In the genomic region with DNA sequence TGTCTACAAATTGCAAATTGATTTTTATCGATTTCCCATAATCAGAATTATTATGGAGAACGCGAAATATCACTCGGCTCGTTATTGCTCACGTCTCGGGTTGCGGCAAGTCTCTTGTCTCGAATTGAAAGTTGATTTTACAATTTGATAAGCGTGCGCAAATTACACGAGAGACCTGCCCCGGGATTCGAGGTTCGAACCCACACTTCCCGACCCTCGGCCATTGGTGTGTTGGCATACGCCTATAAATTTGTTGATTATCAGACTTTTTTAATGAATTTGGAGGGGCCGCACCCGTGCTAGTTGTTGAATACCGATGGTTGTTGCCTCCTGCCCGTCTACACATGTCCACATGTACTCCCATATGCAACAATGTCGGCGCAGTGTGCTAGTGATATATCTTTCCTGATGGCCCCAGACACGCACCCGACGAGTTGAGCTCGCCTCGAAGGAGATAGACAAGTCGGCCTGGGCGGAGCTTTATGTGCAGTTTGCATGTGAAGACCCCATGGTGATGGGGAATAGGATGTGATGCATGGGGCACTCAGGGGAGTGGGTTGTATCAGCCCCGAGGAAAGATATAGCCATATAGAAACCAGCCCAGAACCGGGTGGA, we compare ENCODE assay signal across 3 fruit fly cellular contexts.
TF ChIP-seq lines count a peak whose summit lies in the region.

No protein-coding gene starts in this region.

- no peak for TF ChIP-seq CTCF in whole organism, embryonic (GFP tag; optimal IDR thresholded peaks at IDR 0.05; lab: Kevin White, UChicago)

TF ChIP-seq in whole organism, embryonic, 481 proteins besides CTCF, POLR2A, EP300 and RAD21:
- TF ChIP-seq HLH4C (GFP tag; IDR thresholded peaks at IDR 0.05; lab: Robert Waterston, UW; ENCODE audit: partially characterized antibody) (no peak), CG10274 (GFP tag; optimal IDR thresholded peaks at IDR 0.05; lab: Kevin White, UChicago) (peak; percentile 21), CG7987 (GFP tag; optimal IDR thresholded peaks at IDR 0.05; lab: Kevin White, UChicago) (peak; percentile 1), HHEX (GFP tag; optimal IDR thresholded peaks at IDR 0.05; lab: Kevin White, UChicago) (peak; percentile 21), CG34422 (GFP tag; IDR thresholded peaks at IDR 0.05; lab: Robert Waterston, UW) (no peak), Ets65A (GFP tag; lab: Kevin White, UChicago) (peak; percentile 35), nom (GFP tag; optimal IDR thresholded peaks at IDR 0.05; lab: Kevin White, UChicago) (peak; percentile 2), Hmx (GFP tag; optimal IDR thresholded peaks at IDR 0.05; lab: Kevin White, UChicago) (no peak), Mes4 (GFP tag; optimal IDR thresholded peaks at IDR 0.05; lab: Kevin White, UChicago) (no peak), CG9932 (GFP tag; IDR thresholded peaks at IDR 0.05; lab: Robert Waterston, UW) (no peak), sqz (GFP tag; optimal IDR thresholded peaks at IDR 0.05; lab: Kevin White, UChicago) (no peak), row (GFP tag; IDR thresholded peaks at IDR 0.05; lab: Robert Waterston, UW) (0 out of 3 replicates have a peak, but pooled peaks have one; percentile 7), grn (GFP tag; optimal IDR thresholded peaks at IDR 0.05; lab: Kevin White, UChicago) (peak; percentile 12), dmrt99B (tag; optimal IDR thresholded peaks at IDR 0.05; lab: Kevin White, UChicago) (peak; percentile 2), tna (GFP tag; IDR thresholded peaks at IDR 0.05; lab: Robert Waterston, UW; ENCODE audit: partially characterized antibody) (0 out of 2 replicates have a peak, but pooled peaks have one; percentile 8), kni (GFP tag; optimal IDR thresholded peaks at IDR 0.05; lab: Kevin White, UChicago) (peak; percentile 43), Med (GFP tag; lab: Kevin White, UChicago) (peak; percentile 64), chm (GFP tag; IDR thresholded peaks at IDR 0.05; lab: Robert Waterston, UW) (peak; percentile 26; the same call in 1 of the 2 replicates), sens (GFP tag; lab: Kevin White, UChicago) (peak; percentile 64), onecut (GFP tag; IDR thresholded peaks at IDR 0.05; lab: Robert Waterston, UW) (0 out of 2 replicates have a peak, but pooled peaks have one; percentile 10), CG11560 (tag; IDR thresholded peaks at IDR 0.05; lab: Robert Waterston, UW) (0 out of 3 replicates have a peak, but pooled peaks have one; percentile 21), CG8290 (GFP tag; optimal IDR thresholded peaks at IDR 0.05; lab: Kevin White, UChicago) (no peak), CG8290 (tag; optimal IDR thresholded peaks at IDR 0.05; lab: Kevin White, UChicago) (peak in 1 of 2 experiments; percentile 6), Dbx (GFP tag; IDR thresholded peaks at IDR 0.05; lab: Robert Waterston, UW) (0 out of 3 replicates have a peak, but pooled peaks have one; percentile 33)

TF ChIP-seq in whole organism, prepupa, 60 proteins besides CTCF, POLR2A, EP300 and RAD21 (continues in another document):
- TF ChIP-seq Hr4 (GFP tag; optimal IDR thresholded peaks at IDR 0.05; lab: Kevin White, UChicago) (no peak), vri (GFP tag; optimal IDR thresholded peaks at IDR 0.05; lab: Kevin White, UChicago) (no peak), CG15336 (GFP tag; IDR thresholded peaks at IDR 0.05; lab: Robert Waterston, UW) (no peak), Met (GFP tag; optimal IDR thresholded peaks at IDR 0.05; lab: Kevin White, UChicago) (no peak), Gug (GFP tag; IDR thresholded peaks at IDR 0.05; lab: Robert Waterston, UW) (peak; percentile 25; the same call in 1 of the 2 replicates), CG3032 (tag; optimal IDR thresholded peaks at IDR 0.05; lab: Kevin White, UChicago) (no peak), CG8632 (GFP tag; optimal IDR thresholded peaks at IDR 0.05; lab: Kevin White, UChicago) (no peak), Sox14 (GFP tag; optimal IDR thresholded peaks at IDR 0.05; lab: Kevin White, UChicago) (no peak), CG6792 (GFP tag; optimal IDR thresholded peaks at IDR 0.05; lab: Kevin White, UChicago) (no peak), CG11294 (GFP tag; IDR thresholded peaks at IDR 0.05; lab: Robert Waterston, UW) (no peak), eg (GFP tag; IDR thresholded peaks at IDR 0.05; lab: Robert Waterston, UW) (no peak), ss (GFP tag; optimal IDR thresholded peaks at IDR 0.05; lab: Kevin White, UChicago) (peak; percentile 33 to 98), fkh (GFP tag; optimal IDR thresholded peaks at IDR 0.05; lab: Kevin White, UChicago) (no peak), Lpt (GFP tag; optimal IDR thresholded peaks at IDR 0.05; lab: Kevin White, UChicago) (peak; percentile 21), esn (GFP tag; optimal IDR thresholded peaks at IDR 0.05; lab: Kevin White, UChicago) (no peak), Blimp-1 (GFP tag; optimal IDR thresholded peaks at IDR 0.05; lab: Kevin White, UChicago) (no peak), Hr39 (GFP tag; optimal IDR thresholded peaks at IDR 0.05; lab: Kevin White, UChicago) (no peak), pdm3 (GFP tag; optimal IDR thresholded peaks at IDR 0.05; lab: Kevin White, UChicago) (no peak), CG4318 (GFP tag; optimal IDR thresholded peaks at IDR 0.05; lab: Kevin White, UChicago) (no peak), Ets96B (tag; optimal IDR thresholded peaks at IDR 0.05; lab: Kevin White, UChicago) (peak; percentile 44), Eip75B (GFP tag; optimal IDR thresholded peaks at IDR 0.05; lab: Kevin White, UChicago) (no peak), CG6808 (GFP tag; optimal IDR thresholded peaks at IDR 0.05; lab: Kevin White, UChicago) (peak; percentile 52), CG6163 (GFP tag; IDR thresholded peaks at IDR 0.05; lab: Robert Waterston, UW) (peak; percentile 50; the same call in 1 of the 3 replicates), acj6 (GFP tag; optimal IDR thresholded peaks at IDR 0.05; lab: Kevin White, UChicago) (no peak), CG31627 (GFP tag; optimal IDR thresholded peaks at IDR 0.05; lab: Kevin White, UChicago) (no peak), CG6276 (GFP tag; optimal IDR thresholded peaks at IDR 0.05; lab: Kevin White, UChicago) (no peak), svp (GFP tag; lab: Kevin White, UChicago) (peak; percentile 68), CG6854 (GFP tag; optimal IDR thresholded peaks at IDR 0.05; lab: Kevin White, UChicago) (no peak), CG8119 (GFP tag; IDR thresholded peaks at IDR 0.05; lab: Robert Waterston, UW) (no peak), CG16779 (tag; optimal IDR thresholded peaks at IDR 0.05; lab: Kevin White, UChicago) (no peak), CG7368 (GFP tag; optimal IDR thresholded peaks at IDR 0.05; lab: Kevin White, UChicago) (no peak), CG34406 (GFP tag; optimal IDR thresholded peaks at IDR 0.05; lab: Kevin White, UChicago) (no peak)

TF ChIP-seq in whole organism, pupa, 21 proteins besides CTCF, POLR2A, EP300 and RAD21:
- peak; percentile 47 for TF ChIP-seq CG9948 (tag; optimal IDR thresholded peaks at IDR 0.05; lab: Kevin White, UChicago)
- TF ChIP-seq Pif1A (GFP tag; optimal IDR thresholded peaks at IDR 0.05; lab: Kevin White, UChicago), result peak; percentile 39
- 0 out of 2 replicates have a peak, but pooled peaks have one; percentile 20 for TF ChIP-seq CG32121 (GFP tag; IDR thresholded peaks at IDR 0.05; lab: Robert Waterston, UW)
- peak; percentile 57; the same call in 2 of the 3 replicates for TF ChIP-seq CG4496 (GFP tag; IDR thresholded peaks at IDR 0.05; lab: Robert Waterston, UW)
- no peak for TF ChIP-seq CG8301 (tag; optimal IDR thresholded peaks at IDR 0.05; lab: Kevin White, UChicago)
- TF ChIP-seq Pif1B (GFP tag; optimal IDR thresholded peaks at IDR 0.05; lab: Kevin White, UChicago), result peak; percentile 23
- TF ChIP-seq CG10348 (GFP tag; IDR thresholded peaks at IDR 0.05; lab: Robert Waterston, UW), result no peak
- TF ChIP-seq CG34367 (tag; optimal IDR thresholded peaks at IDR 0.05; lab: Kevin White, UChicago), result no peak
- no peak for TF ChIP-seq CG12605 (GFP tag; IDR thresholded peaks at IDR 0.05; lab: Robert Waterston, UW)
- TF ChIP-seq Ets98B (GFP tag; IDR thresholded peaks at IDR 0.05; lab: Robert Waterston, UW), result no peak
- TF ChIP-seq rn (GFP tag; IDR thresholded peaks at IDR 0.05; lab: Robert Waterston, UW), result no peak
- TF ChIP-seq EcR (GFP tag; optimal IDR thresholded peaks at IDR 0.05; lab: Kevin White, UChicago), result peak; percentile 15
- no peak for TF ChIP-seq D1 (tag; optimal IDR thresholded peaks at IDR 0.05; lab: Kevin White, UChicago)
- peak; percentile 46 for TF ChIP-seq CG17806 (tag; optimal IDR thresholded peaks at IDR 0.05; lab: Kevin White, UChicago)
- TF ChIP-seq CG13204 (GFP tag; optimal IDR thresholded peaks at IDR 0.05; lab: Kevin White, UChicago), result no peak
- peak; percentile 22 for TF ChIP-seq CG15710 (tag; optimal IDR thresholded peaks at IDR 0.05; lab: Kevin White, UChicago)
- no peak for TF ChIP-seq gl (tag; optimal IDR thresholded peaks at IDR 0.05; lab: Kevin White, UChicago)
- TF ChIP-seq CG8159 (tag; optimal IDR thresholded peaks at IDR 0.05; lab: Kevin White, UChicago), result peak; percentile 14
- TF ChIP-seq Snoo (tag; optimal IDR thresholded peaks at IDR 0.05; lab: Kevin White, UChicago), result no peak
- TF ChIP-seq fd96Ca (GFP tag; IDR thresholded peaks at IDR 0.05; lab: Robert Waterston, UW), result 0 out of 3 replicates have a peak, but pooled peaks have one; percentile 15
- peak; percentile 26 for TF ChIP-seq CG14655 (GFP tag; optimal IDR thresholded peaks at IDR 0.05; lab: Kevin White, UChicago)

Comparison
In these comparisons a context has a peak if more than half of its experiments do, and no peak if none do; other contexts are left out.
1. Of the 7 proteins assayed by ChIP-seq in both whole organism, embryonic and whole organism, prepupa: peak only in whole organism, embryonic: none; only in whole organism, prepupa: Gug and Lpt; in both: none; in neither: 5.